Fruit fly (Drosophila melanogaster) whole organism, embryonic: ENCODE measurements around the gene Cpr76Bb.
A peak's percentile ranks its signal among the peaks of the same experiment; 100 is the strongest.

Source experiments
- CG10543 ChIP-seq: fragments of 200-800 bp; sonication (Bioruptor generic); optimal IDR thresholded peaks from 3 replicates; lab custom pipeline; 2017; ENCODE audit warnings: missing biosample characterization, mild to moderate bottlenecking, missing genetic modification characterization, moderate library complexity
- CG12744 ChIP-seq: fragments of 200-800 bp; sonication (Bioruptor generic); optimal IDR thresholded peaks from 2 replicates; lab custom pipeline; 2016; ENCODE audit warnings: missing biosample characterization, missing genetic modification characterization
- CG12769 ChIP-seq: fragments of 200-800 bp; sonication (Bioruptor generic); optimal IDR thresholded peaks from 2 replicates; lab custom pipeline; 2019; ENCODE audit warnings: missing biosample characterization, mild to moderate bottlenecking, missing genetic modification characterization, moderate library complexity
- CG13894 ChIP-seq: fragments of 200-800 bp; sonication (Bioruptor generic); optimal IDR thresholded peaks from 3 replicates; lab custom pipeline; 2018; ENCODE audit warnings: missing biosample characterization, mild to moderate bottlenecking, missing genetic modification characterization, moderate library complexity
- CG14441 ChIP-seq: fragments of 200-800 bp; sonication (Bioruptor generic); IDR thresholded peaks from 2 replicates; pipeline ENCODE4 v1.3.6; 2022; ENCODE audit warnings: missing biosample characterization, missing genetic modification characterization
- CG2120 ChIP-seq: fragments of 200-800 bp; sonication (Bioruptor generic); optimal IDR thresholded peaks from 3 replicates; lab custom pipeline; 2016; ENCODE audit warnings: missing biosample characterization, missing genetic modification characterization
- CG32532 ChIP-seq: fragments of 200-800 bp; sonication (Bioruptor generic); IDR thresholded peaks from 2 replicates; pipeline ENCODE4 v1.3.6; 2022; ENCODE audit warnings: missing biosample characterization, missing genetic modification characterization
- CG32772 ChIP-seq: fragments of 200-800 bp; sonication (Bioruptor generic); IDR thresholded peaks from 2 replicates; pipeline ENCODE4 v1.3.6; 2022; ENCODE audit warnings: missing biosample characterization, missing genetic modification characterization
- CG4707 ChIP-seq: fragments of 200-800 bp; sonication (Bioruptor generic); optimal IDR thresholded peaks from 2 replicates; lab custom pipeline; 2018; ENCODE audit warnings: missing biosample characterization, mild to moderate bottlenecking, missing genetic modification characterization, moderate library complexity
- CG4820 ChIP-seq: fragments of 200-800 bp; sonication (Bioruptor generic); optimal IDR thresholded peaks from 3 replicates; lab custom pipeline; 2016; ENCODE audit warnings: missing biosample characterization, missing genetic modification characterization
- CG6765 ChIP-seq: fragments of 200-800 bp; sonication (Bioruptor generic); optimal IDR thresholded peaks from 3 replicates; lab custom pipeline; 2017; ENCODE audit warnings: missing biosample characterization, mild to moderate bottlenecking, missing genetic modification characterization
- CG8359 ChIP-seq: fragments of 200-800 bp; sonication (Bioruptor generic); optimal IDR thresholded peaks from 2 replicates; lab custom pipeline; 2017; ENCODE audit warnings: missing biosample characterization, mild to moderate bottlenecking, missing genetic modification characterization, borderline replicate concordance
- CG9437 ChIP-seq: fragments of 200-800 bp; sonication (Bioruptor generic); optimal IDR thresholded peaks from 2 replicates; lab custom pipeline; 2018; ENCODE audit warnings: missing biosample characterization, mild to moderate bottlenecking, missing genetic modification characterization
- CG9932 ChIP-seq: fragments of 200-800 bp; sonication (Bioruptor generic); IDR thresholded peaks from 2 replicates; pipeline ENCODE4 v1.3.6; 2022; ENCODE audit warnings: missing biosample characterization, missing genetic modification characterization
- CrebB ChIP-seq: fragments of 200-800 bp; sonication (Bioruptor generic); optimal IDR thresholded peaks from 3 replicates; lab custom pipeline; 2018; ENCODE audit warnings: missing biosample characterization, mild to moderate bottlenecking, missing genetic modification characterization
- Dbx ChIP-seq: fragments of 200-800 bp; sonication (Bioruptor generic); IDR thresholded peaks from 3 replicates; pipeline ENCODE4 v1.3.6; 2022; ENCODE audit warnings: missing biosample characterization, missing genetic modification characterization
- Deaf1 ChIP-seq: fragments of 200-800 bp; optimal IDR thresholded peaks from 3 replicates; lab custom pipeline; 2019; ENCODE audit warnings: missing biosample characterization, mild to moderate bottlenecking, missing genetic modification characterization, moderate library complexity
- Hand ChIP-seq: fragments of 200-800 bp; sonication (Bioruptor generic); optimal IDR thresholded peaks from 2 replicates; lab custom pipeline; 2017; ENCODE audit warnings: mild to moderate bottlenecking, missing biosample characterization, missing genetic modification reagents, missing genetic modification characterization
- Hmr ChIP-seq: fragments of 200-800 bp; sonication (Bioruptor generic); optimal IDR thresholded peaks from 3 replicates; lab custom pipeline; 2017; ENCODE audit warnings: mild to moderate bottlenecking, missing biosample characterization, missing genetic modification reagents, missing genetic modification characterization
- Hr78 ChIP-seq, 2 experiments: fragments of 200-800 bp in 1 of 2; fragments of >200 bp in 1 of 2; sonication (Bioruptor generic) in 1 of 2; optimal IDR thresholded peaks; 2 replicates each; lab custom pipeline; 2017 to 2019; ENCODE audit warnings: missing biosample characterization in 2 of 2, missing genetic modification characterization in 2 of 2, mild to moderate bottlenecking in 1 of 2, moderate library complexity in 1 of 2
- Med ChIP-seq: fragments of 200-800 bp; sonication (Bioruptor generic); peaks from one replicate; lab custom pipeline; 2016; ENCODE audit warnings: missing biosample characterization, missing genetic modification characterization, mild to moderate bottlenecking, inconsistent platforms, moderate library complexity
- PHDP ChIP-seq: fragments of 200-800 bp; sonication (Bioruptor generic); optimal IDR thresholded peaks from 3 replicates; lab custom pipeline; 2018; ENCODE audit warnings: missing biosample characterization, mild to moderate bottlenecking, missing genetic modification characterization, moderate library complexity
- Rfx ChIP-seq: fragments of 200-800 bp; sonication (Bioruptor generic); IDR thresholded peaks from 2 replicates; pipeline ENCODE4 v1.3.6; 2022; ENCODE audit warnings: missing biosample characterization, missing genetic modification characterization
- bab2 ChIP-seq: fragments of 200-800 bp; sonication (Bioruptor generic); optimal IDR thresholded peaks from 2 replicates; lab custom pipeline; 2016; ENCODE audit warnings: missing biosample characterization, missing genetic modification characterization
- bigmax ChIP-seq: fragments of 200-800 bp; sonication (Bioruptor generic); optimal IDR thresholded peaks from 2 replicates; lab custom pipeline; 2018; ENCODE audit warnings: missing biosample characterization, mild to moderate bottlenecking, missing genetic modification characterization
- chinmo ChIP-seq: fragments of 200-800 bp; sonication (Bioruptor generic); IDR thresholded peaks from 4 replicates; pipeline ENCODE4 v1.3.6; 2022; ENCODE audit warnings: missing biosample characterization, missing genetic modification characterization; ENCODE audit not compliant: partially characterized antibody
- cwo ChIP-seq: fragments of 200-800 bp; sonication (Bioruptor generic); optimal IDR thresholded peaks from 3 replicates; lab custom pipeline; 2017; ENCODE audit warnings: missing biosample characterization, missing genetic modification characterization, mild to moderate bottlenecking, moderate library complexity, missing genetic modification reagents
- dysf ChIP-seq: fragments of 200-800 bp; sonication (Bioruptor generic); IDR thresholded peaks from 3 replicates; pipeline ENCODE4 v1.3.6; 2022; ENCODE audit warnings: missing biosample characterization, missing genetic modification characterization
- esg ChIP-seq: fragments of 200-800 bp; sonication (Bioruptor generic); conservative IDR thresholded peaks from 2 replicates; pipeline ENCODE4 v1.3.6; 2022; ENCODE audit warnings: missing biosample characterization, missing genetic modification characterization
- gsb-n ChIP-seq: fragments of 200-800 bp; sonication (Bioruptor generic); optimal IDR thresholded peaks from 3 replicates; lab custom pipeline; 2018; ENCODE audit warnings: missing biosample characterization, mild to moderate bottlenecking, missing genetic modification characterization
- lmd ChIP-seq: fragments of 200-800 bp; sonication (Bioruptor generic); IDR thresholded peaks from 2 replicates; pipeline ENCODE4 v1.3.6; 2022; ENCODE audit warnings: missing biosample characterization, missing genetic modification characterization
- sd ChIP-seq: fragments of 200-800 bp; sonication (Bioruptor generic); optimal IDR thresholded peaks from 3 replicates; lab custom pipeline; 2018; ENCODE audit warnings: missing biosample characterization, mild to moderate bottlenecking, missing genetic modification characterization, moderate library complexity
- sens ChIP-seq: fragments of 200-800 bp; sonication (Bioruptor generic); peaks from one replicate; lab custom pipeline; 2016; ENCODE audit warnings: missing biosample characterization, missing genetic modification characterization
- so ChIP-seq: fragments of 200-800 bp; sonication (Bioruptor generic); IDR thresholded peaks from 3 replicates; pipeline ENCODE4 v1.3.6; 2022; ENCODE audit warnings: missing biosample characterization, missing genetic modification characterization
- ttk ChIP-seq: fragments of 200-800 bp; sonication (Bioruptor generic); IDR thresholded peaks from 2 replicates; pipeline ENCODE4 v2.1.2; 2022; ENCODE audit warnings: missing biosample characterization, missing genetic modification characterization
- wdn ChIP-seq: fragments of 200-800 bp; sonication (Bioruptor generic); IDR thresholded peaks from 2 replicates; pipeline ENCODE4 v1.3.6; 2022; ENCODE audit warnings: missing biosample characterization, missing genetic modification characterization

Cpr76Bb gene

DNA sequence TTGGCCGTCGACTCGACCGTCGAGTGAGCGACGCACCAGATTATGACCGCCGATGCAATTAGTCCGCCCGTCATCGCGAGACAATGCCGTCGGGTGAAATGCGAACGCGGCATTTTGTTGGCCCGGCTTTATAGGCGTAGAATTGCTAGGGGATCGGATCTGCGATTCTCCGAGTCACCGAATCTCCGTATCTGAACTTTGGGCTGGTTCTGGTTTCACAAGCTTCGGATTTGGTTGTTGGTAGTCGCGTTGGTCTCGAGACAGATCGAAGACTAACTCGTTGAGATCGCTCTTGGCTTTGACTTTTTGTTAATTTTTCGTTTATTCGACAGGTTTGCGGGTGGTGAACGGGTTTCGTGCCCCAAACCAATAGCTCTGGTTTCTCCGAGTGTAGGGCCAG lies 22.8 kb upstream of the Cpr76Bb start:
- TF ChIP-seq Med (GFP tag; lab: Kevin White, UChicago), result peak; percentile 69
- TF ChIP-seq CG32532 (GFP tag; lab: Robert Waterston, UW), result peak; percentile 27; the same call in 1 of the 2 replicates
- TF ChIP-seq CG6765, result peak; percentile 33
- TF ChIP-seq Dbx (GFP tag; lab: Robert Waterston, UW), result 0 out of 3 replicates have a peak, but pooled peaks have one; percentile 16
- TF ChIP-seq CG12769 (tag; lab: Kevin White, UChicago), result peak; percentile 61
- TF ChIP-seq Hand (GFP tag; lab: Kevin White, UChicago), result no peak
- TF ChIP-seq esg (GFP tag; lab: Robert Waterston, UW), result no peak
- no peak for TF ChIP-seq CG12744 (GFP tag; lab: Kevin White, UChicago)
- TF ChIP-seq Deaf1, result peak; percentile 52
- TF ChIP-seq Rfx (GFP tag; lab: Robert Waterston, UW), result peak; percentile 33; the same call in 1 of the 2 replicates
- peak; percentile 3 for TF ChIP-seq CG10543 (GFP tag; lab: Kevin White, UChicago)
- TF ChIP-seq CG2120, result peak; percentile 3
- no peak for TF ChIP-seq CG4820 (GFP tag; lab: Kevin White, UChicago)
- 0 out of 2 replicates have a peak, but pooled peaks have one; percentile 21 for TF ChIP-seq CG32772 (GFP tag; lab: Robert Waterston, UW)
- peak; percentile 40; the same call in 1 of the 2 replicates for TF ChIP-seq CG9932 (GFP tag; lab: Robert Waterston, UW)
- peak; percentile 28; the same call in 1 of the 3 replicates for TF ChIP-seq dysf (GFP tag; lab: Robert Waterston, UW)
- TF ChIP-seq cwo (GFP tag; lab: Kevin White, UChicago), result no peak
- TF ChIP-seq lmd, result peak; percentile 4; the same call in 1 of the 2 replicates
- TF ChIP-seq CG13894 (tag; lab: Kevin White, UChicago), result peak; percentile 54
- TF ChIP-seq wdn (GFP tag; lab: Robert Waterston, UW), result 0 out of 2 replicates have a peak, but pooled peaks have one; percentile 48
- no peak for TF ChIP-seq bigmax (GFP tag; lab: Kevin White, UChicago)
- peak; percentile 8 for TF ChIP-seq Hmr (GFP tag; lab: Kevin White, UChicago)
- 0 out of 2 replicates have a peak, but pooled peaks have one; percentile 9 for TF ChIP-seq ttk (GFP tag; lab: Robert Waterston, UW)
- no peak for TF ChIP-seq CG4707 (GFP tag; lab: Kevin White, UChicago)

DNA sequence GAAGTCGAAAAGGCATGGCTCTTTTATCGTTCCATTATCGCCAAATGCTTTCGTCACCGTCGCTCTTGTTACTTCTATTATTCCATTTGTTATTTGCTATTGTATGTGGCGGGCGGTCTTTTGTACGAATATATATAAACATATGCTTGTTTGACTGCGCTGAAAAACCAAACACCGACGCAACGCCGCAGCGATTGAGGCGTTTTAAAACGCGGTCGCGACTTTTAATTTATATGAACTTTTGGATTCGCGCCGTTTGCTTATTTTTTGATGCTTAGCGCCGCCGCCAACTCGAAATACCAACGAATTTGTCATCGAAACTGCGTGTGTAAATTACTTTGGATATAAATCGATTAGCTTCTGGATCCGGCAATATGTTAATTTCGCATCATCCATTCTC lies 22.3 kb upstream of the Cpr76Bb start:
- TF ChIP-seq CG8359 (GFP tag; lab: Kevin White, UChicago) (peak; percentile 96), sd (tag; lab: Kevin White, UChicago) (peak; percentile 51), gsb-n (tag; lab: Kevin White, UChicago) (no peak), chinmo (GFP tag; lab: Robert Waterston, UW) (0 out of 4 replicates have a peak, but pooled peaks have one; percentile 49)

DNA sequence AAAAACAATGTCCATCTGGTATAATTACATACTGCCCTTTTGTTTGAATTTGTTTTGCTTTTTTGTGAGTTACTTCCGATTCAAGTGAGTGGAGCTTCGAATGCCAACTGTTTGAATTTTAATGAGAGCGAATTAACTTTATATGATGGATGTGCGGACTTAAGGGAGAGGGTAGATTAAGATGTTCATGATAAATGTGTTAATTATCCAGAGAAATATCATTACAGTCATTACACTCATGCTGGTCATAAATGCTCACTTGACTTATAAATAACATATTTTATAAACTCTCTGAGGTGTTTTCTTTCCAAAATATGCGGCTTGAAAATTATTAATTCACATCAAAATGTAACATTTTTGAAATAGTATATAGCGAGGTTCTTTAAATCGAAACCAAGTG lies 21.8 kb upstream of the Cpr76Bb start, which contains the start of gene CG9449:
Gene CG9449 (minus strand): TSS at position 101 of the 400 bp plus-strand sequence.
- peak; percentile 12 for TF ChIP-seq CG9437 (GFP tag; lab: Kevin White, UChicago)
- no peak for TF ChIP-seq CG14441 (GFP tag; lab: Robert Waterston, UW)
- no peak for TF ChIP-seq Hr78 (GFP tag; optimal IDR thresholded peaks at IDR 0.05; lab: Kevin White, UChicago)
- peak; percentile 29 for TF ChIP-seq PHDP (tag; lab: Kevin White, UChicago)
- no peak for TF ChIP-seq so (GFP tag; lab: Robert Waterston, UW)
- TF ChIP-seq CrebB (tag; lab: Kevin White, UChicago), result no peak
- no peak for TF ChIP-seq bab2 (GFP tag; lab: Kevin White, UChicago)
- peak; percentile 34 for TF ChIP-seq sens
- TF ChIP-seq Med (GFP tag; lab: Kevin White, UChicago), result peak; percentile 30
